Worm (Caenorhabditis elegans) whole organism, young adult: ENCODE results near the gene K02A6.1.

Experiments
- B0035.1 ChIP-seq: sonication (generic microtip); optimal IDR thresholded peaks from 2 replicates; lab custom pipeline; 2016; ENCODE audit warnings: missing genetic modification characterization, mild to moderate bottlenecking, missing compliant biosample characterization, missing genotype, missing genetic modification reagents
- F22D6.2 ChIP-seq: sonication (generic microtip); optimal IDR thresholded peaks from 2 replicates; lab custom pipeline; 2016; ENCODE audit warnings: mild to moderate bottlenecking, missing genetic modification characterization, missing compliant biosample characterization
- F37B4.10 ChIP-seq: fragments of 200-800 bp; sonication (Bioruptor generic); IDR thresholded peaks from 2 replicates; pipeline ENCODE4 v1.3.6; 2022; ENCODE audit warnings: missing genetic modification characterization, missing compliant biosample characterization
- F39B2.1 ChIP-seq: fragments of 200-800 bp; sonication (Bioruptor generic); IDR thresholded peaks from 2 replicates; pipeline ENCODE4 v1.3.6; 2022; ENCODE audit warnings: missing genetic modification reagents, missing genetic modification characterization, missing compliant biosample characterization
- F49E8.2 ChIP-seq: sonication (generic microtip); optimal IDR thresholded peaks from 3 replicates; lab custom pipeline; 2017; ENCODE audit warnings: missing genetic modification characterization, mild to moderate bottlenecking, missing compliant biosample characterization, antibody characterized with exemption, moderate library complexity; ENCODE audit not compliant: insufficient read depth
- F57C9.4 ChIP-seq: sonication (generic microtip); optimal IDR thresholded peaks from 2 replicates; lab custom pipeline; 2017; ENCODE audit warnings: mild to moderate bottlenecking, missing genetic modification characterization, missing compliant biosample characterization
- K12H6.12 ChIP-seq: fragments of 200-800 bp; sonication (Bioruptor generic); optimal IDR thresholded peaks from 2 replicates; lab custom pipeline; 2018; ENCODE audit warnings: mild to moderate bottlenecking, missing genetic modification characterization, missing compliant biosample characterization
- akir-1 ChIP-seq: fragments of 200-800 bp; sonication (Bioruptor generic); optimal IDR thresholded peaks from 2 replicates; lab custom pipeline; 2018; ENCODE audit warnings: mild to moderate bottlenecking, missing genetic modification characterization, moderate library complexity, missing compliant biosample characterization
- aptf-2 ChIP-seq: fragments of 200-800 bp; sonication (Bioruptor generic); conservative IDR thresholded peaks from 2 replicates; pipeline ENCODE4 v1.3.6; 2022; ENCODE audit warnings: missing genetic modification reagents, missing genetic modification characterization, missing compliant biosample characterization
- cebp-1 ChIP-seq, 2 experiments: fragments of 200-800 bp in 1 of 2; sonication (Bioruptor generic) in 1 of 2; sonication (generic microtip) in 1 of 2; IDR thresholded peaks in 1 of 2; optimal IDR thresholded peaks in 1 of 2; 2 replicates each; pipeline versions ENCODE4 v1.3.6 to Lab custom; 2017 to 2022; ENCODE audit warnings: missing compliant biosample characterization in 2 of 2, missing genetic modification characterization in 2 of 2, mild to moderate bottlenecking in 1 of 2, missing genetic modification reagents in 1 of 2, moderate library complexity in 1 of 2
- cebp-2 ChIP-seq: fragments of 200-800 bp; sonication (Bioruptor generic); IDR thresholded peaks from 2 replicates; pipeline ENCODE4 v1.3.6; 2022; ENCODE audit warnings: missing genetic modification characterization, missing compliant biosample characterization
- ceh-27 ChIP-seq: fragments of 200-800 bp; sonication (Bioruptor generic); optimal IDR thresholded peaks from 2 replicates; lab custom pipeline; 2018; ENCODE audit warnings: mild to moderate bottlenecking, missing genetic modification characterization, moderate library complexity, missing compliant biosample characterization
- ceh-40 ChIP-seq: fragments of 200-800 bp; sonication (Bioruptor generic); IDR thresholded peaks from 2 replicates; pipeline ENCODE4 v1.3.6; 2022; ENCODE audit warnings: missing genetic modification characterization, missing compliant biosample characterization
- dox-1 ChIP-seq: fragments of 200-800 bp; sonication (Bioruptor generic); IDR thresholded peaks from 2 replicates; pipeline ENCODE4 v1.3.6; 2022; ENCODE audit warnings: missing genetic modification reagents, missing genetic modification characterization, missing compliant biosample characterization
- dpff-1 ChIP-seq: sonication (generic microtip); optimal IDR thresholded peaks from 2 replicates; lab custom pipeline; 2017; ENCODE audit warnings: mild to moderate bottlenecking, missing genetic modification characterization, missing compliant biosample characterization
- dpl-1 ChIP-seq: fragments of 150-350 bp; optimal IDR thresholded peaks from 2 replicates; lab custom pipeline; 2014; ENCODE audit warnings: missing biosample characterization, missing genetic modification reagents, missing genetic modification characterization
- efl-1 ChIP-seq: fragments of 150-350 bp; optimal IDR thresholded peaks from 2 replicates; lab custom pipeline; 2014; ENCODE audit warnings: missing biosample characterization, missing genetic modification reagents, missing genetic modification characterization
- egl-44 ChIP-seq: fragments of 200-800 bp; sonication (Bioruptor generic); IDR thresholded peaks from 2 replicates; pipeline ENCODE4 v1.3.6; 2022; ENCODE audit warnings: missing genetic modification reagents, missing genetic modification characterization, missing compliant biosample characterization
- egrh-3 ChIP-seq: fragments of 200-800 bp; sonication (Bioruptor generic); IDR thresholded peaks from 2 replicates; pipeline ENCODE4 v1.3.6; 2022; ENCODE audit warnings: missing genetic modification reagents, missing genetic modification characterization, missing compliant biosample characterization
- ets-4 ChIP-seq: fragments of 200-800 bp; sonication (Bioruptor generic); optimal IDR thresholded peaks from 2 replicates; lab custom pipeline; 2018; ENCODE audit warnings: mild to moderate bottlenecking, missing genetic modification characterization, missing compliant biosample characterization
- hlh-12 ChIP-seq: sonication (generic microtip); optimal IDR thresholded peaks from 2 replicates; lab custom pipeline; 2016; ENCODE audit warnings: missing genetic modification characterization, missing compliant biosample characterization
- hmg-1.2 ChIP-seq: fragments of 200-800 bp; sonication (Bioruptor generic); IDR thresholded peaks from 2 replicates; pipeline ENCODE4 v1.3.6; 2022; ENCODE audit warnings: missing genetic modification reagents, missing genetic modification characterization, missing compliant biosample characterization
- let-607 ChIP-seq, 2 experiments: fragments of 200-800 bp in 1 of 2; sonication (Bioruptor generic) in 1 of 2; sonication (generic microtip) in 1 of 2; optimal IDR thresholded peaks; 2 replicates each; lab custom pipeline; 2016 to 2018; ENCODE audit warnings: mild to moderate bottlenecking in 2 of 2, missing compliant biosample characterization in 2 of 2, missing genetic modification characterization in 2 of 2, moderate library complexity in 2 of 2, missing genotype in 1 of 2
- lin-26 ChIP-seq: fragments of 200-800 bp; sonication (Bioruptor generic); IDR thresholded peaks from 2 replicates; pipeline ENCODE4 v1.3.6; 2022; ENCODE audit warnings: missing genetic modification reagents, missing genetic modification characterization, missing compliant biosample characterization
- lin-40 ChIP-seq: sonication (generic microtip); optimal IDR thresholded peaks from 2 replicates; lab custom pipeline; 2016; ENCODE audit warnings: missing genetic modification characterization, mild to moderate bottlenecking, missing compliant biosample characterization, missing genotype, missing genetic modification reagents
- madf-3 ChIP-seq: fragments of 200-800 bp; sonication (Bioruptor generic); IDR thresholded peaks from 2 replicates; pipeline ENCODE4 v1.3.6; 2022; ENCODE audit warnings: missing genetic modification reagents, missing genetic modification characterization, missing compliant biosample characterization
- madf-8 ChIP-seq: fragments of 200-800 bp; sonication (Bioruptor generic); conservative IDR thresholded peaks from 2 replicates; pipeline ENCODE4 v1.3.6; 2022; ENCODE audit warnings: missing genetic modification reagents, missing genetic modification characterization, missing compliant biosample characterization
- mcd-1 ChIP-seq: fragments of 200-800 bp; sonication (Bioruptor generic); IDR thresholded peaks from 2 replicates; pipeline ENCODE4 v1.3.6; 2022; ENCODE audit warnings: missing genetic modification reagents, missing genetic modification characterization, missing compliant biosample characterization
- mel-28 ChIP-seq: sonication (generic microtip); optimal IDR thresholded peaks from 2 replicates; lab custom pipeline; 2016; ENCODE audit warnings: borderline replicate concordance, mild to moderate bottlenecking, missing genetic modification characterization, missing compliant biosample characterization
- nfyb-1 ChIP-seq: fragments of 200-800 bp; sonication (Bioruptor generic); IDR thresholded peaks from 2 replicates; pipeline ENCODE4 v1.3.6; 2022; ENCODE audit warnings: missing genetic modification reagents, missing genetic modification characterization, missing compliant biosample characterization
- nhr-179 ChIP-seq: sonication (generic microtip); optimal IDR thresholded peaks from 2 replicates; lab custom pipeline; 2016; ENCODE audit warnings: mild to moderate bottlenecking, missing genetic modification characterization, missing compliant biosample characterization
- nhr-90 ChIP-seq: sonication (generic microtip); optimal IDR thresholded peaks from 2 replicates; lab custom pipeline; 2016; ENCODE audit warnings: missing genotype, mild to moderate bottlenecking, missing genetic modification characterization, missing compliant biosample characterization
- repo-1 ChIP-seq: sonication (generic microtip); optimal IDR thresholded peaks from 2 replicates; lab custom pipeline; 2017; ENCODE audit warnings: mild to moderate bottlenecking, missing genetic modification characterization, missing compliant biosample characterization
- rpc-1 ChIP-seq, 2 experiments: fragments of 150-350 bp in 1 of 2; sonication (generic microtip) in 1 of 2; optimal IDR thresholded peaks; 2 replicates each; lab custom pipeline; 2014 to 2018; ENCODE audit warnings: missing biosample characterization in 1 of 2, missing genetic modification characterization in 1 of 2, missing genetic modification reagents in 1 of 2, missing genotype in 1 of 2
- sdz-38 ChIP-seq: sonication (generic microtip); optimal IDR thresholded peaks from 2 replicates; lab custom pipeline; 2016; ENCODE audit warnings: missing genotype, missing genetic modification characterization, missing compliant biosample characterization
- somi-1 ChIP-seq: fragments of 200-800 bp; sonication (Bioruptor generic); optimal IDR thresholded peaks from 2 replicates; lab custom pipeline; 2018; ENCODE audit warnings: mild to moderate bottlenecking, missing genetic modification characterization, missing compliant biosample characterization
- sptf-2 ChIP-seq: fragments of 200-800 bp; sonication (Bioruptor generic); optimal IDR thresholded peaks from 2 replicates; lab custom pipeline; 2018; ENCODE audit warnings: mild to moderate bottlenecking, missing genetic modification characterization, missing compliant biosample characterization
- tbp1 ChIP-seq: fragments of 200-800 bp; sonication (Bioruptor generic); optimal IDR thresholded peaks from 2 replicates; lab custom pipeline; 2018; ENCODE audit warnings: mild to moderate bottlenecking, missing genetic modification characterization, missing compliant biosample characterization
- zfh-2 ChIP-seq: fragments of 200-800 bp; sonication (Bioruptor generic); conservative IDR thresholded peaks from 2 replicates; pipeline ENCODE4 v1.3.6; 2022; ENCODE audit warnings: missing genetic modification reagents, missing genetic modification characterization, missing compliant biosample characterization
- zim-3 ChIP-seq: sonication (generic microtip); optimal IDR thresholded peaks from 2 replicates; lab custom pipeline; 2017; ENCODE audit warnings: mild to moderate bottlenecking, missing genetic modification characterization, moderate library complexity, missing compliant biosample characterization
- ztf-22 ChIP-seq: fragments of 200-800 bp; sonication (Bioruptor generic); optimal IDR thresholded peaks from 2 replicates; lab custom pipeline; 2018; ENCODE audit warnings: mild to moderate bottlenecking, missing genetic modification characterization, moderate library complexity, missing compliant biosample characterization
- ztf-25 ChIP-seq: fragments of 200-800 bp; sonication (Bioruptor generic); IDR thresholded peaks from 2 replicates; pipeline ENCODE4 v1.3.6; 2022; ENCODE audit warnings: missing genetic modification reagents, missing genetic modification characterization, missing compliant biosample characterization
- ztf-26 ChIP-seq: sonication (generic microtip); optimal IDR thresholded peaks from 2 replicates; lab custom pipeline; 2017; ENCODE audit warnings: missing genetic modification characterization, missing compliant biosample characterization

The K02A6.1 gene

ce11 chrX:8247088-8247487 lies 27.6 kb downstream of the K02A6.1 start:
- TF ChIP-seq ztf-26 (tag; lab: Kevin White, UChicago) (no peak), madf-3 (GFP tag; lab: Robert Waterston, UW) (0 out of 2 replicates have a peak, but pooled peaks have one; percentile 59)

- TF ChIP-seq ceh-40 (GFP tag; lab: Robert Waterston, UW), result no peak
- no peak for TF ChIP-seq lin-26 (GFP tag; lab: Robert Waterston, UW)
- no peak for TF ChIP-seq lin-40 (tag; lab: Kevin White, UChicago)
- peak; percentile 42; the same call in 1 of the 2 replicates for TF ChIP-seq hmg-1.2 (GFP tag; lab: Robert Waterston, UW)
- 0 out of 2 replicates have a peak, but pooled peaks have one; percentile 10 for TF ChIP-seq egrh-3 (GFP tag; lab: Robert Waterston, UW)
- TF ChIP-seq zfh-2 (GFP tag; lab: Robert Waterston, UW), result peak; percentile 73
- TF ChIP-seq F49E8.2 (tag; lab: Kevin White, UChicago), result no peak
- no peak for TF ChIP-seq efl-1 (GFP tag; lab: Kevin White, UChicago)
- no peak for TF ChIP-seq dpl-1 (GFP tag; lab: Kevin White, UChicago)
- TF ChIP-seq cebp-1 (GFP tag; IDR thresholded peaks at IDR 0.05; lab: Robert Waterston, UW), result no peak
- peak; percentile 11 for TF ChIP-seq cebp-1 (tag; optimal IDR thresholded peaks at IDR 0.05; lab: Kevin White, UChicago)
- no peak for TF ChIP-seq cebp-2
- TF ChIP-seq F57C9.4 (tag; lab: Kevin White, UChicago), result no peak
- no peak for TF ChIP-seq repo-1 (tag; lab: Kevin White, UChicago)
- no peak for TF ChIP-seq ztf-25 (GFP tag; lab: Robert Waterston, UW)
- TF ChIP-seq ceh-27 (GFP tag; lab: Kevin White, UChicago), result peak; percentile 14
These were observed 32.8 kb downstream of the K02A6.1 start, which contains the start of gene M60.6 for ce11 chrX:8252293-8252692. M60.6 (minus strand) TSS chrX:8252458.

- TF ChIP-seq somi-1 (GFP tag; lab: Kevin White, UChicago), result no peak
- TF ChIP-seq F39B2.1 (GFP tag; lab: Robert Waterston, UW), result no peak
- no peak for TF ChIP-seq dpff-1 (tag; lab: Kevin White, UChicago)
- TF ChIP-seq F37B4.10, result no peak
- TF ChIP-seq aptf-2 (GFP tag; lab: Robert Waterston, UW), result no peak
- no peak for TF ChIP-seq F22D6.2 (tag; lab: Kevin White, UChicago)
- no peak for TF ChIP-seq cebp-1 (GFP tag; IDR thresholded peaks at IDR 0.05; lab: Robert Waterston, UW)
- TF ChIP-seq cebp-1 (tag; optimal IDR thresholded peaks at IDR 0.05; lab: Kevin White, UChicago), result no peak
- TF ChIP-seq zim-3, result no peak
- TF ChIP-seq dox-1 (GFP tag; lab: Robert Waterston, UW), result no peak
- no peak for TF ChIP-seq mel-28 (tag; lab: Kevin White, UChicago)
- no peak for TF ChIP-seq B0035.1
- TF ChIP-seq, all 124 proteins: peak for 0
These were observed 35.9 kb downstream of the K02A6.1 start for ce11 chrX:8255433-8255832.

- TF ChIP-seq nfyb-1 (GFP tag; lab: Robert Waterston, UW), result 0 out of 2 replicates have a peak, but pooled peaks have one; percentile 13
- TF ChIP-seq akir-1 (GFP tag; lab: Kevin White, UChicago), result no peak
- no peak for TF ChIP-seq madf-8
- TF ChIP-seq rpc-1 (optimal IDR thresholded peaks at IDR 0.05; lab: Kevin White, UChicago), result no peak
- TF ChIP-seq rpc-1 (tag; optimal IDR thresholded peaks at IDR 0.05; lab: Kevin White, UChicago), result no peak
- TF ChIP-seq hmg-1.2 (GFP tag; lab: Robert Waterston, UW), result no peak
- TF ChIP-seq sdz-38, result no peak
- TF ChIP-seq nhr-179, result no peak
- peak; percentile 39 for TF ChIP-seq K12H6.12
- TF ChIP-seq sptf-2 (GFP tag; lab: Kevin White, UChicago), result no peak
- TF ChIP-seq nhr-90 (tag; lab: Kevin White, UChicago), result no peak
- no peak for TF ChIP-seq tbp1
- TF ChIP-seq egl-44 (GFP tag; lab: Robert Waterston, UW), result no peak
- TF ChIP-seq cebp-1 (GFP tag; IDR thresholded peaks at IDR 0.05; lab: Robert Waterston, UW), result peak; percentile 87
- peak; percentile 97 for TF ChIP-seq cebp-1 (tag; optimal IDR thresholded peaks at IDR 0.05; lab: Kevin White, UChicago)
- no peak for TF ChIP-seq mcd-1 (GFP tag; lab: Robert Waterston, UW)
- TF ChIP-seq ets-4 (GFP tag; lab: Kevin White, UChicago), result no peak
- no peak for TF ChIP-seq ztf-22
- TF ChIP-seq hlh-12 (tag; lab: Kevin White, UChicago), result no peak
- TF ChIP-seq efl-1 (GFP tag; lab: Kevin White, UChicago), result no peak
- no peak for TF ChIP-seq dpl-1 (GFP tag; lab: Kevin White, UChicago)
- TF ChIP-seq let-607 (tag; optimal IDR thresholded peaks at IDR 0.05; lab: Kevin White, UChicago), result no peak
These were observed 38.2 kb downstream of the K02A6.1 start for ce11 chrX:8257687-8258086.
